Worm (Caenorhabditis elegans): Measurements from ENCODE around the gene F35A5.5.
A peak's percentile ranks its signal among the peaks of the same experiment; 100 is the strongest.

F35A5.5 gene

ce11 chrX:3819697-3820096, 24.2 kb upstream of the F35A5.5 start:
- TF ChIP-seq ztf-29 (GFP tag; IDR thresholded peaks at IDR 0.05) (no peak), med-1 (GFP tag; optimal IDR thresholded peaks at IDR 0.05; ENCODE audit: insufficient read depth) (no peak), ztf-23 (GFP tag; IDR thresholded peaks at IDR 0.05) (no peak), klf-2 (GFP tag; conservative IDR thresholded peaks at IDR 0.05) (no peak), T22C8.4 (GFP tag; IDR thresholded peaks at IDR 0.05) (no peak), cog-1 (tag; optimal IDR thresholded peaks at IDR 0.05) (no peak), flt-1 (GFP tag; IDR thresholded peaks at IDR 0.05) (no peak), ref-1 (GFP tag; conservative IDR thresholded peaks at IDR 0.05) (no peak), tab-1 (GFP tag; IDR thresholded peaks at IDR 0.05) (no peak)

DNA sequence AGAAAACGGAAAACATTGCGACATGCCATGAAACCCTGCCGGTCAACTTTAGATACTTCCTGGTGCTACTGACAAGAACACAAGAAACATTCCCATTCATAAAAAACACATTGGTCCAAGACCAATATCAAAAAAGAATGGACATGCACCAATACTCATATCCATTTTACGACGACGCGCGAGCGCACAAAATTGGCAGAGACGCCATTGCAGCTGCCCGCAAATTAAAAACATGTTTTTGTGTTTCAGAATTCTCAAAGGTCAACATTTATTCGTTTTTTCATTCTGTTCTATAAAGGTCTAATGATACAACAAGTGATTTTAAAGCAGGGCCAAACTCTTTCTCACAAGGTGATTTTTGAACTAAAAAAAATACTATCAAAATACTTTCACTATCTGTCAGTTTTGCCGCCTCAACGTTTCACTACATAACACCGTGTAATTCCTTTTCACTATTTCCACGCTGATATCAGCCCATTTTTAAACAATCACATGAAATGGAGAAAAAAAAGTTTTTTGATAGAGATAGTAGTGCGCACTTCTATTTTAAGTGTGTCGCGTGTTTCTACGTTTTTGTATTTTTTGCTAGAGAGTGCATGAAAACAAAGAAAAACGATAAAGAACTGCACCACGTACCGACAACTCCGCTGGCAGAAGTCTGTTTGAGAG, 23.4 kb upstream of the F35A5.5 start:
- no peak for TF ChIP-seq ref-1 (GFP tag; conservative IDR thresholded peaks at IDR 0.05)
- no peak for TF ChIP-seq med-1 (GFP tag; optimal IDR thresholded peaks at IDR 0.05; ENCODE audit: insufficient read depth)
- no peak for TF ChIP-seq tab-1 (GFP tag; IDR thresholded peaks at IDR 0.05)
- no peak for TF ChIP-seq klf-2 (GFP tag; conservative IDR thresholded peaks at IDR 0.05)
- TF ChIP-seq ztf-23 (GFP tag; IDR thresholded peaks at IDR 0.05) = no peak
- no peak for TF ChIP-seq cog-1 (tag; optimal IDR thresholded peaks at IDR 0.05)
- TF ChIP-seq T22C8.4 (GFP tag; IDR thresholded peaks at IDR 0.05) = no peak
- no peak for TF ChIP-seq flt-1 (GFP tag; IDR thresholded peaks at IDR 0.05)
- no peak for TF ChIP-seq ztf-29 (GFP tag; IDR thresholded peaks at IDR 0.05)

ce11 chrX:3814827-3815226, 19.3 kb upstream of the F35A5.5 start:
- TF ChIP-seq flt-1 (GFP tag; IDR thresholded peaks at IDR 0.05) (no peak), cog-1 (tag; optimal IDR thresholded peaks at IDR 0.05) (no peak), ztf-23 (GFP tag; IDR thresholded peaks at IDR 0.05) (no peak), ztf-29 (GFP tag; IDR thresholded peaks at IDR 0.05) (no peak), T22C8.4 (GFP tag; IDR thresholded peaks at IDR 0.05) (no peak), klf-2 (GFP tag; conservative IDR thresholded peaks at IDR 0.05) (no peak), med-1 (GFP tag; optimal IDR thresholded peaks at IDR 0.05; ENCODE audit: insufficient read depth) (no peak), ref-1 (GFP tag; conservative IDR thresholded peaks at IDR 0.05) (no peak), tab-1 (GFP tag; IDR thresholded peaks at IDR 0.05) (no peak)

- no peak for TF ChIP-seq cog-1 (tag; optimal IDR thresholded peaks at IDR 0.05)
- no peak for TF ChIP-seq flt-1 (GFP tag; IDR thresholded peaks at IDR 0.05)
- TF ChIP-seq ref-1 (GFP tag; conservative IDR thresholded peaks at IDR 0.05) = no peak
- no peak for TF ChIP-seq ztf-29 (GFP tag; IDR thresholded peaks at IDR 0.05)
- TF ChIP-seq T22C8.4 (GFP tag; IDR thresholded peaks at IDR 0.05) = no peak
- no peak for TF ChIP-seq ztf-23 (GFP tag; IDR thresholded peaks at IDR 0.05)
- no peak for TF ChIP-seq tab-1 (GFP tag; IDR thresholded peaks at IDR 0.05)
- TF ChIP-seq med-1 (GFP tag; optimal IDR thresholded peaks at IDR 0.05; ENCODE audit: insufficient read depth) = no peak
- TF ChIP-seq klf-2 (GFP tag; conservative IDR thresholded peaks at IDR 0.05) = no peak
Measured at ce11 chrX:3807166-3807565, 11.6 kb upstream of the F35A5.5 start, which contains the start of gene F35A5.1. F35A5.1 (plus strand) TSS chrX:3807466.

DNA sequence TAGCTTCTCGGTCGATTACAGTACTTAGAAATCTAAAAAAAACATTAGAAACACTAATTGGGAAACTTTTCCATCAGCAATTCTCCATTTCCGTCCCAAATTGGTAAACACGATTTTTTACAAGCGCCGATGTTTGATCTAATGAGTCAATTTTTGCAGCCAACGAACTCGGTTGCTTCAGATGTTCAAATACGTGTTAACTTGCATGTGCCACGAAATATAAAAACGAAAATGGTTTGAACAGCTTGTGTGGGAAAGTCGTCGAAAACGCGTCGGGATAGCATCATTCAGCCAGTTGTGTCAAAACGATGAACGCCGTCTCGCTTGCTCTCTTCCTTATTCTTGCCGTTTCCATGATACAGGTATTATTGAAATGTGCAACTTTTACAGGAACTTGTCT, 9.3 kb upstream of the F35A5.5 start, which contains the start of gene F35A5.2:
Gene F35A5.2, plus strand, starts transcription at position 301 of the 400 bp plus-strand sequence.
- no peak for TF ChIP-seq ztf-29 (GFP tag; IDR thresholded peaks at IDR 0.05)
- TF ChIP-seq tab-1 (GFP tag; IDR thresholded peaks at IDR 0.05) = no peak
- TF ChIP-seq klf-2 (GFP tag; conservative IDR thresholded peaks at IDR 0.05) = no peak
- no peak for TF ChIP-seq ztf-23 (GFP tag; IDR thresholded peaks at IDR 0.05)
- no peak for TF ChIP-seq cog-1 (tag; optimal IDR thresholded peaks at IDR 0.05)
- TF ChIP-seq ref-1 (GFP tag; conservative IDR thresholded peaks at IDR 0.05) = no peak
- TF ChIP-seq T22C8.4 (GFP tag; IDR thresholded peaks at IDR 0.05) = no peak
- TF ChIP-seq med-1 (GFP tag; optimal IDR thresholded peaks at IDR 0.05; ENCODE audit: insufficient read depth) = no peak
- TF ChIP-seq flt-1 (GFP tag; IDR thresholded peaks at IDR 0.05) = no peak

ce11 chrX:3803314-3803713, 7.8 kb upstream of the F35A5.5 start, which contains the start of gene F35A5.8:
F35A5.8 (minus strand) TSS chrX:3803464.
- TF ChIP-seq ztf-23 (GFP tag; IDR thresholded peaks at IDR 0.05) (0 out of 2 replicates have a peak, but pooled peaks have one; percentile 49), ztf-29 (GFP tag; IDR thresholded peaks at IDR 0.05) (no peak), flt-1 (GFP tag; IDR thresholded peaks at IDR 0.05) (peak; percentile 71), T22C8.4 (GFP tag; IDR thresholded peaks at IDR 0.05) (no peak), ref-1 (GFP tag; conservative IDR thresholded peaks at IDR 0.05) (no peak), klf-2 (GFP tag; conservative IDR thresholded peaks at IDR 0.05) (no peak), med-1 (GFP tag; optimal IDR thresholded peaks at IDR 0.05; ENCODE audit: insufficient read depth) (no peak), tab-1 (GFP tag; IDR thresholded peaks at IDR 0.05) (no peak), cog-1 (tag; optimal IDR thresholded peaks at IDR 0.05) (peak; percentile 43)

ce11 chrX:3802743-3803142, 7.2 kb upstream of the F35A5.5 start:
- TF ChIP-seq med-1 (GFP tag; optimal IDR thresholded peaks at IDR 0.05; ENCODE audit: insufficient read depth) = no peak
- TF ChIP-seq klf-2 (GFP tag; conservative IDR thresholded peaks at IDR 0.05) = no peak
- no peak for TF ChIP-seq ztf-29 (GFP tag; IDR thresholded peaks at IDR 0.05)
- peak; percentile 48 for TF ChIP-seq T22C8.4 (GFP tag; IDR thresholded peaks at IDR 0.05)
- TF ChIP-seq ztf-23 (GFP tag; IDR thresholded peaks at IDR 0.05) = no peak

ce11 chrX:3798288-3798687, 2.7 kb upstream of the F35A5.5 start:
- no peak for TF ChIP-seq tab-1 (GFP tag; IDR thresholded peaks at IDR 0.05)

DNA sequence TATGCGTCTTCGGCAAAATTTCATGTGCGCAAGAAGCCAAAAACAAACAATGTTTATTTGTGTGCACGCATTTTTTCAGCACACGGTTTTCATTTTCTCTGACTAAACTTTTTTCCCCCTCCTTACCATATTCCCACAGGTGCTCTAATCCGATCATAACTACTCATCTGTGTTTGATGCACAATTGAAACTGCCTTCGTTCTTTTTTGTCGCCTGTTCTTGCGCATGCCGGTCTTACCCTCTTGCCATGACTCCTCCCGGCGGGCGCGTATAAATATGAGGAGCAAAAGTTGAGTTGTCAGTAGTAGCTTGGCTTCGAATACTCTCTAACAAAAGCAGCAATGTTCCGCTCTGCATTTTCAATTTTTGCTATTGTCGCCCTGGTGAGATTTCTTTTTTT, 2.3 kb upstream of the F35A5.5 start, which contains the start of gene abu-10:
Gene abu-10, plus strand, starts transcription at position 301 of the 400 bp plus-strand sequence.
- TF ChIP-seq flt-1 (GFP tag; IDR thresholded peaks at IDR 0.05) (no peak), tab-1 (GFP tag; IDR thresholded peaks at IDR 0.05) (no peak), cog-1 (tag; optimal IDR thresholded peaks at IDR 0.05) (no peak), med-1 (GFP tag; optimal IDR thresholded peaks at IDR 0.05; ENCODE audit: insufficient read depth) (no peak), ztf-23 (GFP tag; IDR thresholded peaks at IDR 0.05) (no peak), T22C8.4 (GFP tag; IDR thresholded peaks at IDR 0.05) (no peak), ref-1 (GFP tag; conservative IDR thresholded peaks at IDR 0.05) (no peak)

DNA sequence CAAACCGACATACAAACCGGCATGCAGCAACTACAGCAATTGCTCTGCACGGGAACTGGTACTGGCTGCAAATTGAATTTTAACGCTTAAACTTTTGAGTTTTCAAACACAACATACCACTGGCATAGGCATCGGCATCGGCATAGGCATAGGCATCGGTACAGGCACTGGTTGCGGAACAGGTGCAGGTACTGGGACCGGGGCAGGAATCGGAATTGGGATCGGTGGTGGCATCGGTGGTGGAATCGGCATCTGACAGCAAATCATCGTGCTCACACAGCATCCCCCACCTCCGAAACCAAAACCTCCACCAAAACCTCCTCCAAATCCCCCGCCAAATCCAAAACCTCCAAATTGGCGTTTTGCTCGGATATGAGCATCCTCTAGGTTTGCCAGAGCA, 1.4 kb downstream of the F35A5.5 start:
- no peak for TF ChIP-seq tab-1 (GFP tag; IDR thresholded peaks at IDR 0.05)
- TF ChIP-seq T22C8.4 (GFP tag; IDR thresholded peaks at IDR 0.05) = no peak
- TF ChIP-seq ztf-29 (GFP tag; IDR thresholded peaks at IDR 0.05) = no peak
- TF ChIP-seq flt-1 (GFP tag; IDR thresholded peaks at IDR 0.05) = no peak
- TF ChIP-seq klf-2 (GFP tag; conservative IDR thresholded peaks at IDR 0.05) = no peak
- no peak for TF ChIP-seq med-1 (GFP tag; optimal IDR thresholded peaks at IDR 0.05; ENCODE audit: insufficient read depth)
- no peak for TF ChIP-seq ref-1 (GFP tag; conservative IDR thresholded peaks at IDR 0.05)
- TF ChIP-seq ztf-23 (GFP tag; IDR thresholded peaks at IDR 0.05) = no peak
- TF ChIP-seq cog-1 (tag; optimal IDR thresholded peaks at IDR 0.05) = no peak
